Worm (Caenorhabditis elegans) whole organism, L4/young adult: ENCODE data around the gene Y116A8A.6.

ENCODE experiments used
- dao-5 ChIP-seq: sonication (generic microtip); optimal IDR thresholded peaks from 2 replicates; lab custom pipeline; 2016; ENCODE audit warnings: missing genotype, missing genetic modification characterization, moderate library complexity, missing compliant biosample characterization
- him-1 ChIP-seq: sonication (generic microtip); optimal IDR thresholded peaks from 2 replicates; lab custom pipeline; 2016; ENCODE audit warnings: missing genotype, missing genetic modification reagents, missing genetic modification characterization, missing compliant biosample characterization

ce11 chrIV:16864876-16865275 lies 36.3 kb upstream of the Y116A8A.6 start:
- TF ChIP-seq him-1 (tag; lab: Kevin White, UChicago) (no peak), dao-5 (tag; lab: Kevin White, UChicago) (no peak)
